Fruit fly (Drosophila melanogaster): Measurements from ENCODE around the gene Nrx-1.

The Nrx-1 gene

DNA sequence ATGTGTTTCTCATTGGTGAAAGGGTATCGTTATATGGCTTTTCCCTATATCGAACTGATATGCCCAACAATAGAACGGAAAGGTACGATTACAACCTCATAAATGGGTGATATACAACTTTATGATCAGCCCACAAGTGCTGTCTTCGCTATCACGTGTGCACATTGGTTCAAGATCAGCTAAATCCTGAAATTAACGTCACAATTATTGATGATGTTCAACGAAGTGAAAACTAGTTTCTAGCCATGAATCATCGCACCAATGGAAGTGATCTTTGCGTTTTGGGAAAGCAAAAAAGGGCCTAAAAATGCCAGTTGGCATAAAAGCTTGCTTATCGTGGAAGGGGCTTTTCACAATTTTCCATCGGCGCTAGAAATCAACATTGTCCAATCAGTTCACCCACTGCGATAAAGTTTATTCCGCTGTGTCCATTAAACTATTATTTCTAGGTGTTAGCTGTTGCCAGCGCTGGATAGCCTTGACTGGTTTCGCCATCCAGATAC lies 3.6 kb upstream of the Nrx-1 start, which contains the start of gene CG7054 (continued):
- TF ChIP-seq Fer1 (GFP tag; optimal IDR thresholded peaks at IDR 0.05) = peak; percentile 21
- no peak for TF ChIP-seq CG32772 (GFP tag; IDR thresholded peaks at IDR 0.05)
- TF ChIP-seq exex (tag; optimal IDR thresholded peaks at IDR 0.05) = peak; percentile 84
- 0 out of 3 replicates have a peak, but pooled peaks have one; percentile 23 for TF ChIP-seq Dbx (GFP tag; IDR thresholded peaks at IDR 0.05)
- TF ChIP-seq CG6765 (GFP tag; optimal IDR thresholded peaks at IDR 0.05) = peak; percentile 31
- peak; percentile 50 for TF ChIP-seq lab (GFP tag; optimal IDR thresholded peaks at IDR 0.05)
- peak; percentile 17; the same call in 1 of the 2 replicates for TF ChIP-seq Rfx (GFP tag; IDR thresholded peaks at IDR 0.05)
- TF ChIP-seq Xbp1 (GFP tag; optimal IDR thresholded peaks at IDR 0.05) = peak; percentile 10
- TF ChIP-seq CG11456 (GFP tag; IDR thresholded peaks at IDR 0.05) = no peak
- peak; percentile 29; the same call in 1 of the 2 replicates for TF ChIP-seq E2f2 (GFP tag; IDR thresholded peaks at IDR 0.05)
- peak; percentile 42 for TF ChIP-seq salm (tag; optimal IDR thresholded peaks at IDR 0.05)
- no peak for TF ChIP-seq unc-4 (GFP tag; IDR thresholded peaks at IDR 0.05; ENCODE audit: partially characterized antibody)
- no peak for TF ChIP-seq CG9817 (tag; optimal IDR thresholded peaks at IDR 0.05)
- TF ChIP-seq odd (GFP tag; optimal IDR thresholded peaks at IDR 0.05) = peak; percentile 42
- peak; percentile 61 for TF ChIP-seq gfzf (GFP tag; optimal IDR thresholded peaks at IDR 0.05)
- TF ChIP-seq CG9609 (GFP tag; optimal IDR thresholded peaks at IDR 0.05) = no peak
- TF ChIP-seq cwo (GFP tag; optimal IDR thresholded peaks at IDR 0.05) = peak; percentile 61
- TF ChIP-seq pfk (GFP tag; optimal IDR thresholded peaks at IDR 0.05) = no peak
- TF ChIP-seq pzg (GFP tag; optimal IDR thresholded peaks at IDR 0.05) = peak; percentile 16
- TF ChIP-seq CG18599 (GFP tag; optimal IDR thresholded peaks at IDR 0.05) = peak; percentile 27
- peak; percentile 34 for TF ChIP-seq gro (GFP tag; optimal IDR thresholded peaks at IDR 0.05)
- TF ChIP-seq Sox102F (GFP tag; optimal IDR thresholded peaks at IDR 0.05) = peak; percentile 32
- peak; percentile 13 for TF ChIP-seq CG1233 (GFP tag; optimal IDR thresholded peaks at IDR 0.05)
- peak; percentile 51 for TF ChIP-seq PHDP (tag; optimal IDR thresholded peaks at IDR 0.05)
- TF ChIP-seq row (GFP tag; IDR thresholded peaks at IDR 0.05) = peak; percentile 47; the same call in 2 of the 3 replicates
- TF ChIP-seq chm (GFP tag; IDR thresholded peaks at IDR 0.05) = peak; percentile 22; the same call in 1 of the 2 replicates
- no peak for TF ChIP-seq CG10267 (tag; optimal IDR thresholded peaks at IDR 0.05)
- TF ChIP-seq Taf1 (GFP tag; IDR thresholded peaks at IDR 0.05) = no peak
- peak; percentile 81 for TF ChIP-seq sug (tag; optimal IDR thresholded peaks at IDR 0.05)
- peak; percentile 36 for TF ChIP-seq Meics (GFP tag; optimal IDR thresholded peaks at IDR 0.05)
- no peak for TF ChIP-seq sim (GFP tag; IDR thresholded peaks at IDR 0.05)
- peak; percentile 2 for TF ChIP-seq gcm (GFP tag; optimal IDR thresholded peaks at IDR 0.05)
- TF ChIP-seq CG9932 (GFP tag; IDR thresholded peaks at IDR 0.05) = peak; percentile 41
- no peak for TF ChIP-seq CG9437 (GFP tag; optimal IDR thresholded peaks at IDR 0.05)
- TF ChIP-seq ATbp (GFP tag; optimal IDR thresholded peaks at IDR 0.05) = peak; percentile 32
- TF ChIP-seq ftz-f1 (GFP tag; optimal IDR thresholded peaks at IDR 0.05) = no peak
- 0 out of 3 replicates have a peak, but pooled peaks have one; percentile 24 for TF ChIP-seq CG11695 (GFP tag; IDR thresholded peaks at IDR 0.05)
- no peak for TF ChIP-seq Ssrp (tag; optimal IDR thresholded peaks at IDR 0.05)
- no peak for TF ChIP-seq CG18619 (GFP tag; optimal IDR thresholded peaks at IDR 0.05)
- 0 out of 2 replicates have a peak, but pooled peaks have one; percentile 38 for TF ChIP-seq CG7372 (GFP tag; IDR thresholded peaks at IDR 0.05)
- peak; percentile 32 for TF ChIP-seq Abd-B (GFP tag; optimal IDR thresholded peaks at IDR 0.05)
- TF ChIP-seq sob (GFP tag; IDR thresholded peaks at IDR 0.05) = peak; percentile 22; the same call in 1 of the 2 replicates
- peak; percentile 45 for TF ChIP-seq CG13296 (GFP tag; optimal IDR thresholded peaks at IDR 0.05)
- TF ChIP-seq CG17385 (GFP tag; optimal IDR thresholded peaks at IDR 0.05) = peak; percentile 20
- TF ChIP-seq YL-1 (GFP tag; optimal IDR thresholded peaks at IDR 0.05) = peak; percentile 25
- TF ChIP-seq lilli (GFP tag; optimal IDR thresholded peaks at IDR 0.05) = peak; percentile 39
- TF ChIP-seq NC2β (GFP tag; optimal IDR thresholded peaks at IDR 0.05) = no peak
- peak; percentile 48 for TF ChIP-seq CG2120 (GFP tag; optimal IDR thresholded peaks at IDR 0.05)
- TF ChIP-seq CG3281 (GFP tag; optimal IDR thresholded peaks at IDR 0.05) = peak; percentile 50
- TF ChIP-seq Hr39 (optimal IDR thresholded peaks at IDR 0.05) = no peak

Data from whole organism, embryonic.